Worm (Caenorhabditis elegans) whole organism, L4/young adult: ENCODE measurements around the gene set-2.

Experiments used
- W03F9.2 ChIP-seq: fragments of 150-350 bp; optimal IDR thresholded peaks from 2 replicates; lab custom pipeline; 2014; ENCODE audit warnings: missing biosample characterization, missing genetic modification characterization
- dao-5 ChIP-seq: sonication (generic microtip); optimal IDR thresholded peaks from 2 replicates; lab custom pipeline; 2016; ENCODE audit warnings: missing genotype, missing genetic modification characterization, moderate library complexity, missing compliant biosample characterization
- him-1 ChIP-seq: sonication (generic microtip); optimal IDR thresholded peaks from 2 replicates; lab custom pipeline; 2016; ENCODE audit warnings: missing genotype, missing genetic modification reagents, missing genetic modification characterization, missing compliant biosample characterization

The set-2 gene

DNA sequence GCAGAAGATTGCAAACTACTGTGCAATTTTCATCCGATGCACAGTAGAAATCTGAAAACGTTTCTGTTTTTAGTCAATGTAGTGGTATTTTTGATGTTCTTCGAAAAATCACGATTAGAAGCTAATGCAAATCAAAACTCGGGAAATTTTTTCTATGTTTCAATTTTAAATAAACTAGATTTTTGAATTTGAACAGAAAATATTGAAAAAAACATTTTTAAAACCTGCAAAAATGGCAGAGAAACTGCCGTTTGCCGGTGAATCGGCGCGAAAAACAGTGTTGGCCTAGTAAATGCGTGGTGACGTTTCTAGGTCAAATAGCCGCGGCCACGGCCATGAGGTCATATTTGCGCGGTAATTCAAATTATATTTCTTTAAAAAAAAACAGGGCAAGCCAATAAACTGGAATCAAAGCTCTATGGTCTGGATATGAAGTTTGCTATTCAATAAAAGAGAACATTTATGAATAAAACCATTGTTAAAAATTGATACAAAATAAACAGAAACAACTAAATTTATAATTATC lies at the start of gene set-2:
TSS of gene set-2 (minus strand) at position 51 of the 526 bp plus-strand sequence.
- TF ChIP-seq W03F9.2 (tag; lab: Kevin White, UChicago): peak; percentile 79
- no peak for TF ChIP-seq him-1 (tag; lab: Kevin White, UChicago)

DNA sequence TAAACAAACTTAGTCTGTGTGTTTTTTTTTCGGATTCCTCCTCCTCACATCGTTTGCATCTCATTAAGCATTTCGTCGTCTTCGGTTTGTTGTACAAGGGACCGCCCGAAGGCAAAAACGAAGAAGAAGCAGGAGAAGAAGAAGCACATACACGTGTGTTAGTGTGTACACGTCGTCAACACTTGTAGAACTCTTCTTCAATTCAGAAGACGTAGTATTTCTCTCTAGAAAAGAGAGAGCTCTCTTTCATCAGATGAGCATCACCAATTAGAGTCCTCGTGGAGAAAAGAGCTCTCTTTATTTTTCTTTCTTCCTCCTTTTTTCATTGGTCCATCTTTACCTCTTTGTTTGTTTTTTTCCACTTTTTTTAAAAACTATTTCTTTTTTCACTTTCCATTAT lies 38.1 kb upstream of the set-2 start:
- TF ChIP-seq W03F9.2 (tag; lab: Kevin White, UChicago): no peak
- no peak for TF ChIP-seq him-1 (tag; lab: Kevin White, UChicago)

DNA sequence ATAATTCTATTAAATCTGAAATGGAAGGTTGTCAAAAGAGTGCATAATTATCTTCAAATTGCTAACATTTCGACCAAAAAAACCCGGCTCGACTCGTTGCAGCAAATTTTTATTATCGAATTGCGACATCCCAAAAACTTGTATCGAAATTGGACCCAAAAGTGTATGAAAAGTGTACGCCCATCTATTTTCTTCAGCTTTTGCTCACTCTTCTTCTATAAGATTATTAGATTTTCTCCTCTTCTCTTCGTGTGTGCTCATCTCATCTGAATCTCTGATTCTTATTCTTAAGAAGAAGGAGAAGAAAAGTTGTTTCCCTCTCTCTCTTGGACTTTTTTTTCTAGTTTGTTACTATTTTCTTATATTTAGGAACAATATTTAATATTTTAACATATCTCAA lies 37.2 kb upstream of the set-2 start:
- TF ChIP-seq dao-5 (tag; lab: Kevin White, UChicago): no peak
- no peak for TF ChIP-seq him-1 (tag; lab: Kevin White, UChicago)
- TF ChIP-seq W03F9.2 (tag; lab: Kevin White, UChicago): no peak

DNA sequence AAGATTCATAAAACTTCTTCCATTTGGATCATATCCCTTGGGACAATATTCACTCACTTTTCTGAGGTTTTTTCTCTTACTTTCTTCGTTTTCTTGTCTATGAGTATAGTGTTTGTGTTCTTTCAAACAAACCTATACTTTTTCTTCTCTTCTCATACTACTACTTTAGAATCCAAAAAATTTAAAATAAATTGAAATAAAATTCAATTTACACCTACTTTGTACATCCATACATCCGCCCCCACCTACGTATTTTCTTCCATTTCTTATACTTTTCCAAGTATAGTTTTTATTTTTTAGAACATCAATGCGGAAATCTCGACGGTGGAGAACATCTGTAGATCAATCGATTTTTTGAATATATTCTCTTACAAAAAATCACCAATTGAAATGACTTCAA lies 35.3 kb upstream of the set-2 start, which contains the start of gene nca-2:
TSS of gene nca-2 (plus strand) at position 301 of the 400 bp plus-strand sequence.
- TF ChIP-seq dao-5 (tag; lab: Kevin White, UChicago): no peak
- no peak for TF ChIP-seq W03F9.2 (tag; lab: Kevin White, UChicago)
- no peak for TF ChIP-seq him-1 (tag; lab: Kevin White, UChicago)

DNA sequence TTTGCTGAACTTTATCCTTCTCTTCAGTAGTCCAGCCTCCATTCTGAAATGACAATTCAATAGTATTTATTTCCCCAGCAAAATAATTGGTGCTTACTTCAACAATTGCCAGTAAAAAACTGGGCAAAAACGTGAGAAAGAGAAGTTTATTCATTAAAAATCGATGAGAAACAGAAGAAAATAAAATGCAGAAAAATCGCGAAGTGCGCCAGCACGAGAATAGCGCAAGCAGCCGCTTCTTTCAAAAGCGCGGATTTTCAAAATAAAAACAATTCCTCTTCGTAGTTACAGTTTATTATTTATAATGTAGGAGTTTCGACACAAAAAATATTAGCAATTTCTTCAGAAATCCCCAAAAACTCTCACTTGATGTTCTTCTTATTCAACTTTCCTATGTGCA lies 32.9 kb upstream of the set-2 start, which contains the start of gene C27F2.9:
TSS of gene C27F2.9 (minus strand) at position 159 of the 400 bp plus-strand sequence.
- TF ChIP-seq W03F9.2 (tag; lab: Kevin White, UChicago): peak; percentile 93
- peak; percentile 85 for TF ChIP-seq him-1 (tag; lab: Kevin White, UChicago)
- no peak for TF ChIP-seq dao-5 (tag; lab: Kevin White, UChicago)

DNA sequence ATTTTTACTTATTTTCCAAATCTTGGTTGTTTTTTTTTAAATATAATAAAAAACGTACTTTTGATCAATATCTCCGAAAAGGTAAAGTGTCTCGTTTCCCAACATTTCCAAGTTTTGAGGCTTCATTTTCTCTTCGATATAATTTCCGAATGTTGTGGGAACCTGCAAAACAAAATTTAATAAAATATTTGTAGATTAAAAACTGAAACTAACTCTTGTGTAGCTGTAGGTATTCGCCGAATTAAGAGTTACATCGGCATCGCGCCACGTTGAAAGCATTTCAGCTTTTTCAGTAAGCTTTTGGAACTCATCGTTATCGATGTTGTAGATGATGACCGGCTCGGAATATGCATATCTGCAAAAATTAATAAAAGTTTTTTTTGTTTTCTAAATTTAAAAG lies 32.4 kb upstream of the set-2 start, which contains the start of gene vps-22:
TSS of gene vps-22 (minus strand) at position 101 of the 400 bp plus-strand sequence.
- TF ChIP-seq dao-5 (tag; lab: Kevin White, UChicago) (no peak), W03F9.2 (tag; lab: Kevin White, UChicago) (no peak), him-1 (tag; lab: Kevin White, UChicago) (no peak)

DNA sequence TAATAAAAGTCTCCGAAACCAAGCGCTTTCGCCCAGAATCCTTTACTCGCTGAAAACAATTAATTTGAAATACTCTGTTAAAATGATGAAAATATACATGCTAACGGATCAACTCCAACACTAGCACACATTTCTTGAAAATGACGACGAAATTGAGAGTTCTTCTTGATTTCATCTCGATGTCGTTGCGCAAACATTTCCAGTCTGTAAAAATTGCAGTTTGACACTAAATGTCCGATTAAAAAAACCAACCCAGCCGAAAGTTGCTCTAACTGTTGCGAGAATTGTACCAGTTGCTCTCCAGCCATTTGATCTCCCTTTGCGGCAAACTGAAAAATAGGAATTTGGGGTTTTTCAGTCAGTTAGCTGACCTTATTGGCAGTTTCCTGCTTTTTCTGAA lies 31.3 kb upstream of the set-2 start:
- TF ChIP-seq him-1 (tag; lab: Kevin White, UChicago) (no peak), W03F9.2 (tag; lab: Kevin White, UChicago) (no peak), dao-5 (tag; lab: Kevin White, UChicago) (no peak)

DNA sequence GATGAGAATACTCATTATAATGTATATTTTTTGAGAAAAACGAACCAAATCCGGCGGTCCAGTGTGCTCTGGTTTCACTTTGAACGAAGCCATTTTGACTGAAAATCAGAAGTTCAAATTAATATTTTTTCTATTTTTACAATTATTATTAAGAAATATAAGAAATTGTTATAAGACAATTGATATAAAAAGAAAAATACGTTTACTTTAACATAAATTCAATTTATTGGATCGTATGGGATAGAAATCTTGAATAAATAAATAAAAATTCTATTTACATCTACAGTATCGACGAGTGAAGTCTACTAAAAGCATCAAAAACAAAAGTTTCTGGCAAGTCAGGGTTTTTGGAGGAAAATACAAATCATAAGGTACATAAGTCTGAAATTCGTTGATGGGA lies 30.2 kb upstream of the set-2 start, which contains the start of gene C27F2.4:
TSS of gene C27F2.4 (minus strand) at position 101 of the 400 bp plus-strand sequence.
- TF ChIP-seq W03F9.2 (tag; lab: Kevin White, UChicago) (no peak), him-1 (tag; lab: Kevin White, UChicago) (no peak), dao-5 (tag; lab: Kevin White, UChicago) (no peak)

DNA sequence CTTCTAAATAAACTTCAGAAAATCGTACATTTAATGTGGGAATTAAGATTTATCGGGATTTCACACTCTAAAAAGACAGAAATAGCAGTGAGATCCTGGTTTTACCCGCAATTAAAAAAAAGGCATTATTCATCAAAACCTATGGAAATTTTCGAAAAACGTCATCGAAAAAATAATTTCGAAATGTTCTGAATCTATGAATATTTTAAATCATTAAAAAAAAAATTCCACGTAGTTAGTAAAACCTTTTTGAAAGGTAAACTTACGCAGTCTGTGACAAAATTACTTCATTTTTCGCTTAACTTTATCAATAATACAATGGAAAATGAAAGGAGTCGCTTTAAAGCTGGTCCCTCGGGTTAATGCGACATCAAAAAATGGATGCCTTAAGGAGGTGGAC lies 26.6 kb upstream of the set-2 start, which contains the start of gene C26E6.1:
TSS of gene C26E6.1 (plus strand) at position 301 of the 400 bp plus-strand sequence.
- TF ChIP-seq W03F9.2 (tag; lab: Kevin White, UChicago) (no peak), dao-5 (tag; lab: Kevin White, UChicago) (no peak), him-1 (tag; lab: Kevin White, UChicago) (no peak)

DNA sequence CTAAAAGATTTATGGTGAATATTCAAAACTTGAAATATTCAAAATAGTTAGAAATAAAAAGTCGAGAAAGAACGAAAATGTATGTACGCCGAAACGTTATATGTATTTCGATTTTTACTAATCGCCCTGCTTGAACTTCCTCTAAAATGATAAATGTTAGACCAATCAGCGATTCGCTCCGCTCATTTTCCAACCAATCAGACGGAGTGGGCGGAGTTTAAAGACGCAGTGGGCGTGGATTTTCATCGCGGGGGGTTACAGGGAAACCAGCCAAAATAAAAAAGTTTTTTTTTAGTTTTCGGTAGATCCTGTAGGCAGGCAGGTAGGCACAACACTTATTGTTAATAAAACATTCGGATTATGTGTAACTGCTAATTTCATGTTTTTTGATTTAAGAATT lies 23.0 kb upstream of the set-2 start:
- TF ChIP-seq W03F9.2 (tag; lab: Kevin White, UChicago) (no peak), him-1 (tag; lab: Kevin White, UChicago) (no peak), dao-5 (tag; lab: Kevin White, UChicago) (no peak)

DNA sequence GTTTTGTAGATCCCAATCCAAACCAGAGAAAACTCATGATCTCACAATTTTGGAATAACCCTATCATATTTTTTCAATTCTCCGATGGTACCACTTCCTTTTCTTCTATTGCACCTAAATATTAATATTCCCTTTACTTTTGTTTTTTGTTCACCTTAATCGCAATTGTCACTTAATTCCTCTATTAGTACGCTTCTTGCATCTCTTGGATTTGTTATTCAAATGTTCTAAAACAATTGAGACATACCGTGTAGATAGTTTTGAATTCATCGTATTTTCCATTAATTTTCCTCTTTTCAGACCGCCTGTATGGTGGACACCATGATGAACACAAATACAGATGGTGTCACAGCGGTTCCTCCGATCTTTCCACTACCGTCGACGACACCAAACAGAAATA lies 21.8 kb upstream of the set-2 start, which contains the start of gene flh-2:
TSS of gene flh-2 (plus strand) at position 301 of the 400 bp plus-strand sequence.
- no peak for TF ChIP-seq W03F9.2 (tag; lab: Kevin White, UChicago)
- no peak for TF ChIP-seq dao-5 (tag; lab: Kevin White, UChicago)
- TF ChIP-seq him-1 (tag; lab: Kevin White, UChicago): no peak

DNA sequence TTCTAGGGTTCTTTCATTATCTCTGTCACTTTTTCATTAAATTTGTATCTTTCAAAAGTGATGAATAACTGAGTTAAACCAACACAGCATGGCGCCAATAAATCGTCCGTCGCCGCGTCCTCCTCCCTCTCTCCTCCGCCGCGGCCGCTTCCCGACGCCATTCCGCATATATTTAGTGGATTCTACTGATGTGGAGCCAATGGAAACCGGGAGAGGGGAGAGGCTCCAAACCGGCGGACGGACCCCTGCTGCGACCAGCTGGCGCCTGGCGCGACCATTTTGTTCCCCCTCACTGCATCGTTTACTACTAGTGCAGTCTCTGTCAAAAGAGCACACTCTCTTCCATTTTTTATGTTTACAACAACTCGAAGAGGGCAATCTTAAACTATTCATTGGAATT lies 21.2 kb upstream of the set-2 start:
- TF ChIP-seq W03F9.2 (tag; lab: Kevin White, UChicago): no peak
- no peak for TF ChIP-seq him-1 (tag; lab: Kevin White, UChicago)
- no peak for TF ChIP-seq dao-5 (tag; lab: Kevin White, UChicago)

DNA sequence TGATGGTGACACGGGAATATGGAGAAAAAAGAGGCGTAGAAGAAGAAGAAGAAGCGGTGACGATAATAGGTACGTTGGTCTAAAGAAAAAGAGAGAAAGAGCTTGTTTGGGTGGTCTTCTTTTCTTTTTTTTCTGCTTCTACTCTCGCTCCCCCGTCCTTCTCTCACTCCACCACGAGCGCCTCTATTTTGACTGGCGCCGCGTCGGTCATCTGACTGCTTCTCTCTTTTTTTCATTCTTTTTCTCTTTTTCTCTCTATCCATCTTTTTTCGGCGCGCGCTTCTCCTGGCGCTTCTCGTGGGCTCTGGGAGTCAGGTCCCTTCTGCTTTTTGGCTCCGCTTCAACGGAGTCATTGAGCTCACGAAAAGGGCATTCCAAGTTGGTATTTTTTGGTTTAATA lies 20.3 kb upstream of the set-2 start:
- TF ChIP-seq W03F9.2 (tag; lab: Kevin White, UChicago) (no peak), him-1 (tag; lab: Kevin White, UChicago) (peak; percentile 27)

DNA sequence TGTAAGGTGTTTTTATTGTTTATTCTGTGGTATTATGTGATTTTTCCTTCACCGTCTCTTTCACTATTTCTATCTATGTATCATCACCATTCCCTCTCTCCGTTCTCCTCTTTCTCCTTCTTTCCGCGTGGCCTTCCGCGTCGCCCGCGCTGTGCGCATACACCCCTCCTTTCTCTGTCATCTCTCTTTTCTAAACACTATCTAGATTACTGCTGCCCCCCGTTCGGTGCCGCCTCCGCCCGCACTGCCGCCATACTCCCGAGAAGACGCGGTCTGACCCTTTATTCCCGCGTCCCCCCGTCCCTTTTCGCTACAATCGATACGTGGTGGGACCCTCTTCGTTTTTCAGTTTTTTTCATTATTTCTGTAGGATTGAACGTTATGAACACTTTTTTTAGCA lies 18.6 kb upstream of the set-2 start:
- TF ChIP-seq dao-5 (tag; lab: Kevin White, UChicago): no peak
- no peak for TF ChIP-seq him-1 (tag; lab: Kevin White, UChicago)
- TF ChIP-seq W03F9.2 (tag; lab: Kevin White, UChicago): no peak
